Fruit fly (Drosophila melanogaster) whole organism, embryonic: ENCODE measurements around the gene Mbs.

ENCODE experiments used
- Atf-2 ChIP-seq: fragments of 200-800 bp; sonication (Bioruptor generic); optimal IDR thresholded peaks from 2 replicates; lab custom pipeline; 2016; ENCODE audit warnings: missing biosample characterization, missing genetic modification characterization
- CG1233 ChIP-seq: fragments of 200-800 bp; sonication (Bioruptor generic); optimal IDR thresholded peaks from 4 replicates; lab custom pipeline; 2018; ENCODE audit warnings: missing biosample characterization, mild to moderate bottlenecking, missing genetic modification characterization
- CG12769 ChIP-seq: fragments of 200-800 bp; sonication (Bioruptor generic); optimal IDR thresholded peaks from 2 replicates; lab custom pipeline; 2019; ENCODE audit warnings: missing biosample characterization, mild to moderate bottlenecking, missing genetic modification characterization, moderate library complexity
- CG17612 ChIP-seq: fragments of 200-800 bp; sonication (Bioruptor generic); IDR thresholded peaks from 2 replicates; pipeline ENCODE4 v1.3.6; 2022; ENCODE audit warnings: missing biosample characterization, missing genetic modification characterization
- CG2712 ChIP-seq: fragments of 200-800 bp; optimal IDR thresholded peaks from 3 replicates; lab custom pipeline; 2019; ENCODE audit warnings: missing biosample characterization, mild to moderate bottlenecking, missing genetic modification characterization, moderate library complexity
- CG2875 ChIP-seq: fragments of 200-800 bp; sonication (Bioruptor generic); optimal IDR thresholded peaks from 2 replicates; lab custom pipeline; 2017; ENCODE audit warnings: missing biosample characterization, mild to moderate bottlenecking, missing genetic modification characterization, missing genetic modification reagents
- CG32772 ChIP-seq: fragments of 200-800 bp; sonication (Bioruptor generic); IDR thresholded peaks from 2 replicates; pipeline ENCODE4 v1.3.6; 2022; ENCODE audit warnings: missing biosample characterization, missing genetic modification characterization
- CG33557 ChIP-seq: fragments of 200-800 bp; sonication (Bioruptor generic); optimal IDR thresholded peaks from 2 replicates; lab custom pipeline; 2019; ENCODE audit warnings: missing biosample characterization, mild to moderate bottlenecking, missing genetic modification characterization, moderate library complexity
- CG3407 ChIP-seq: fragments of 200-800 bp; sonication (Bioruptor generic); optimal IDR thresholded peaks from 2 replicates; lab custom pipeline; 2018; ENCODE audit warnings: missing biosample characterization, mild to moderate bottlenecking, missing genetic modification characterization
- CG3726 ChIP-seq: fragments of 200-800 bp; sonication (Bioruptor generic); IDR thresholded peaks from 3 replicates; pipeline ENCODE4, ENCODE4 v1.3.6; 2022; ENCODE audit warnings: missing biosample characterization, missing genetic modification characterization
- CG6272 ChIP-seq: fragments of 200-800 bp; sonication (Bioruptor generic); IDR thresholded peaks from 2 replicates; pipeline ENCODE4 v1.3.6; 2022; ENCODE audit warnings: missing biosample characterization, missing genetic modification characterization
- CG6689 ChIP-seq: fragments of 200-800 bp; sonication (Bioruptor generic); IDR thresholded peaks from 2 replicates; pipeline ENCODE4 v1.3.6; 2022; ENCODE audit warnings: missing biosample characterization, missing genetic modification characterization
- CG7357 ChIP-seq: fragments of 200-800 bp; sonication (Bioruptor generic); IDR thresholded peaks from 3 replicates; pipeline ENCODE4 v1.3.6; 2022; ENCODE audit warnings: missing biosample characterization, missing genetic modification characterization
- CG8924 ChIP-seq: fragments of 200-800 bp; optimal IDR thresholded peaks from 3 replicates; lab custom pipeline; 2019; ENCODE audit warnings: missing biosample characterization, mild to moderate bottlenecking, missing genetic modification characterization, moderate library complexity
- CG9817 ChIP-seq: fragments of 200-800 bp; sonication (Bioruptor generic); optimal IDR thresholded peaks from 2 replicates; lab custom pipeline; 2018; ENCODE audit warnings: missing biosample characterization, mild to moderate bottlenecking, missing genetic modification characterization, moderate library complexity
- Dad ChIP-seq: fragments of 200-800 bp; sonication (Bioruptor generic); optimal IDR thresholded peaks from 3 replicates; lab custom pipeline; 2016; ENCODE audit warnings: missing biosample characterization, missing genetic modification characterization
- Doc2 ChIP-seq: fragments of 200-800 bp; sonication (Bioruptor generic); IDR thresholded peaks from 2 replicates; pipeline ENCODE4 v1.3.6; 2022; ENCODE audit warnings: missing biosample characterization, missing genetic modification characterization
- H15 ChIP-seq: fragments of 200-800 bp; sonication (Bioruptor generic); IDR thresholded peaks from 3 replicates; pipeline ENCODE4 v1.3.6; 2022; ENCODE audit warnings: missing biosample characterization, missing genetic modification characterization
- HLHmδ ChIP-seq: fragments of 200-800 bp; sonication (Bioruptor generic); optimal IDR thresholded peaks from 2 replicates; lab custom pipeline; 2018; ENCODE audit warnings: missing biosample characterization, mild to moderate bottlenecking, missing genetic modification characterization, moderate library complexity
- Hr39 ChIP-seq: fragments of >200 bp; optimal IDR thresholded peaks from 2 replicates; lab custom pipeline; 2017
- Hr78 ChIP-seq, 2 experiments: fragments of 200-800 bp in 1 of 2; fragments of >200 bp in 1 of 2; sonication (Bioruptor generic) in 1 of 2; optimal IDR thresholded peaks; 2 replicates each; lab custom pipeline; 2017 to 2019; ENCODE audit warnings: missing biosample characterization in 2 of 2, missing genetic modification characterization in 2 of 2, mild to moderate bottlenecking in 1 of 2, moderate library complexity in 1 of 2
- Lhr ChIP-seq: fragments of 200-800 bp; sonication (Bioruptor generic); optimal IDR thresholded peaks from 3 replicates; lab custom pipeline; 2017; ENCODE audit warnings: mild to moderate bottlenecking, missing biosample characterization, missing genetic modification reagents, missing genetic modification characterization
- MESR4 ChIP-seq: fragments of 200-800 bp; sonication (Bioruptor generic); optimal IDR thresholded peaks from 2 replicates; lab custom pipeline; 2018; ENCODE audit warnings: missing biosample characterization, mild to moderate bottlenecking, missing genetic modification characterization, moderate library complexity
- MTF-1 ChIP-seq: fragments of 200-800 bp; sonication (Bioruptor generic); optimal IDR thresholded peaks from 2 replicates; lab custom pipeline; 2018; ENCODE audit warnings: missing biosample characterization, mild to moderate bottlenecking, missing genetic modification characterization, borderline replicate concordance
- Oli ChIP-seq: fragments of 200-800 bp; sonication (Bioruptor generic); optimal IDR thresholded peaks from 2 replicates; lab custom pipeline; 2018; ENCODE audit warnings: missing biosample characterization, mild to moderate bottlenecking, missing genetic modification characterization, moderate library complexity
- Poxn ChIP-seq: fragments of 200-800 bp; sonication (Bioruptor generic); IDR thresholded peaks from 2 replicates; pipeline ENCODE4 v1.3.6; 2022; ENCODE audit warnings: missing biosample characterization, missing genetic modification characterization
- Side ChIP-seq: fragments of 200-800 bp; sonication (Bioruptor generic); optimal IDR thresholded peaks from 2 replicates; lab custom pipeline; 2016; ENCODE audit warnings: missing biosample characterization, missing genetic modification characterization
- Taf1 ChIP-seq: fragments of 200-800 bp; sonication (Bioruptor generic); IDR thresholded peaks from 2 replicates; pipeline ENCODE4 v1.3.6; 2022; ENCODE audit warnings: missing biosample characterization, missing genetic modification characterization
- Usf ChIP-seq: fragments of 200-800 bp; sonication (Bioruptor generic); optimal IDR thresholded peaks from 2 replicates; lab custom pipeline; 2017; ENCODE audit warnings: missing genotype, missing biosample characterization, missing genetic modification characterization
- Xbp1 ChIP-seq: fragments of 200-800 bp; sonication (Bioruptor generic); optimal IDR thresholded peaks from 3 replicates; lab custom pipeline; 2016; ENCODE audit warnings: missing biosample characterization, mild to moderate bottlenecking, missing genetic modification characterization
- ab ChIP-seq: fragments of 200-800 bp; sonication (Bioruptor generic); optimal IDR thresholded peaks from 2 replicates; lab custom pipeline; 2016; ENCODE audit warnings: missing biosample characterization, missing genetic modification characterization
- btn ChIP-seq: fragments of 200-800 bp; sonication (Bioruptor generic); optimal IDR thresholded peaks from 2 replicates; lab custom pipeline; 2016; ENCODE audit warnings: missing biosample characterization, missing genetic modification characterization
- chinmo ChIP-seq: fragments of 200-800 bp; sonication (Bioruptor generic); IDR thresholded peaks from 4 replicates; pipeline ENCODE4 v1.3.6; 2022; ENCODE audit warnings: missing biosample characterization, missing genetic modification characterization; ENCODE audit not compliant: partially characterized antibody
- croc ChIP-seq: fragments of 200-800 bp; sonication (Bioruptor generic); conservative IDR thresholded peaks from 3 replicates; pipeline ENCODE4 v1.3.6; 2022; ENCODE audit warnings: missing biosample characterization, missing genetic modification characterization
- ewg ChIP-seq: fragments of 200-800 bp; sonication (Bioruptor generic); optimal IDR thresholded peaks from 3 replicates; lab custom pipeline; 2017; ENCODE audit warnings: mild to moderate bottlenecking, missing biosample characterization, missing genetic modification reagents, missing genetic modification characterization
- gem ChIP-seq: fragments of 200-800 bp; sonication (Bioruptor generic); optimal IDR thresholded peaks from 2 replicates; lab custom pipeline; 2019; ENCODE audit warnings: missing biosample characterization, mild to moderate bottlenecking, missing genetic modification characterization, moderate library complexity
- jigr1 ChIP-seq: fragments of 200-800 bp; sonication (Bioruptor generic); IDR thresholded peaks from 3 replicates; pipeline ENCODE4 v1.3.6; 2022; ENCODE audit warnings: missing biosample characterization, missing genetic modification characterization
- knrl ChIP-seq: fragments of 200-800 bp; sonication (Bioruptor generic); IDR thresholded peaks from 3 replicates; pipeline ENCODE4 v1.3.6; 2022; ENCODE audit warnings: missing biosample characterization, missing genetic modification characterization; ENCODE audit not compliant: partially characterized antibody
- maf-S ChIP-seq: fragments of 200-800 bp; sonication (Bioruptor generic); optimal IDR thresholded peaks from 2 replicates; lab custom pipeline; 2016; ENCODE audit warnings: missing biosample characterization, missing genetic modification characterization
- mirr ChIP-seq: fragments of 200-800 bp; sonication (Bioruptor generic); optimal IDR thresholded peaks from 3 replicates; lab custom pipeline; 2018; ENCODE audit warnings: missing biosample characterization, mild to moderate bottlenecking, missing genetic modification characterization
- nerfin-1 ChIP-seq: fragments of 200-800 bp; sonication (Bioruptor generic); optimal IDR thresholded peaks from 3 replicates; lab custom pipeline; 2019; ENCODE audit warnings: missing biosample characterization, mild to moderate bottlenecking, missing genetic modification characterization, moderate library complexity
- onecut ChIP-seq: fragments of 200-800 bp; sonication (Bioruptor generic); IDR thresholded peaks from 2 replicates; pipeline ENCODE4 v1.3.6; 2022; ENCODE audit warnings: missing biosample characterization, missing genetic modification characterization
- sc ChIP-seq, 3 experiments: fragments of >200 bp in 2 of 3; fragments of 200-800 bp in 1 of 3; sonication (Bioruptor generic) in 1 of 3; optimal IDR thresholded peaks; 2 replicates in 2 of 3; 3 replicates in 1 of 3; lab custom pipeline; 2017; ENCODE audit warnings: mild to moderate bottlenecking in 1 of 3, missing biosample characterization in 1 of 3, missing genetic modification characterization in 1 of 3, missing genetic modification reagents in 1 of 3
- sens-2 ChIP-seq: fragments of 200-800 bp; sonication (Bioruptor generic); IDR thresholded peaks from 2 replicates; pipeline ENCODE4 v1.3.6; 2022; ENCODE audit warnings: missing biosample characterization, missing genetic modification characterization
- sim ChIP-seq: fragments of 200-800 bp; sonication (Bioruptor generic); IDR thresholded peaks from 2 replicates; pipeline ENCODE4 v1.3.6; 2022; ENCODE audit warnings: missing biosample characterization, missing genetic modification characterization
- sug ChIP-seq: fragments of 200-800 bp; optimal IDR thresholded peaks from 2 replicates; lab custom pipeline; 2019; ENCODE audit warnings: missing biosample characterization, mild to moderate bottlenecking, missing genetic modification characterization, moderate library complexity
- tna ChIP-seq: fragments of 200-800 bp; sonication (Bioruptor generic); IDR thresholded peaks from 2 replicates; pipeline ENCODE4 v1.3.6; 2022; ENCODE audit warnings: missing biosample characterization, missing genetic modification characterization; ENCODE audit not compliant: partially characterized antibody
- unc-4 ChIP-seq: fragments of 200-800 bp; sonication (Bioruptor generic); IDR thresholded peaks from 2 replicates; pipeline ENCODE4 v1.3.6; 2022; ENCODE audit warnings: missing biosample characterization, missing genetic modification characterization; ENCODE audit not compliant: partially characterized antibody
- usp ChIP-seq: fragments of >200 bp; optimal IDR thresholded peaks from 2 replicates; lab custom pipeline; 2017; ENCODE audit warnings: missing biosample characterization, missing genetic modification characterization
- z ChIP-seq: fragments of 200-800 bp; sonication (Bioruptor generic); IDR thresholded peaks from 3 replicates; pipeline ENCODE4 v1.3.6; 2022; ENCODE audit warnings: missing biosample characterization, missing genetic modification characterization

The Mbs gene

dm6 chr3L:16046387-16047066 is 5.2 kb upstream of the Mbs start (continued):
- TF ChIP-seq CG6272 (GFP tag; lab: Robert Waterston, UW) (no peak), gem (tag; lab: Kevin White, UChicago) (no peak), sim (GFP tag; lab: Robert Waterston, UW) (no peak), CG17612 (GFP tag; lab: Robert Waterston, UW) (no peak), CG1233 (GFP tag; lab: Kevin White, UChicago) (no peak), tna (no peak), sc (optimal IDR thresholded peaks at IDR 0.05; lab: Kevin White, UChicago) (no peak), sc (GFP tag; optimal IDR thresholded peaks at IDR 0.05; lab: Kevin White, UChicago) (no peak), ab (no peak), Oli (tag; lab: Kevin White, UChicago) (no peak), maf-S (GFP tag; lab: Kevin White, UChicago) (no peak), CG8924 (tag; lab: Kevin White, UChicago) (peak; percentile 89), Doc2 (GFP tag; lab: Robert Waterston, UW) (no peak), CG7357 (no peak), sug (tag; lab: Kevin White, UChicago) (peak; percentile 56), mirr (GFP tag; lab: Kevin White, UChicago) (peak; percentile 85), Usf (GFP tag; lab: Kevin White, UChicago) (no peak), croc (GFP tag; lab: Robert Waterston, UW) (no peak), knrl (GFP tag; lab: Robert Waterston, UW) (no peak; the same call in 2 of the 3 replicates), ewg (GFP tag; lab: Kevin White, UChicago) (no peak), sens-2 (GFP tag; lab: Robert Waterston, UW) (no peak), CG32772 (peak; percentile 6; the same call in 1 of the 2 replicates), jigr1 (GFP tag; lab: Robert Waterston, UW) (no peak), CG2875 (GFP tag; lab: Kevin White, UChicago) (peak; percentile 5), CG12769 (tag; lab: Kevin White, UChicago) (peak; percentile 78), Hr39 (no peak), H15 (no peak), usp (GFP tag; lab: Kevin White, UChicago) (no peak), unc-4 (no peak), chinmo (GFP tag; lab: Robert Waterston, UW) (peak; percentile 94), CG2712 (tag; lab: Kevin White, UChicago) (peak; percentile 8), Atf-2 (GFP tag; lab: Kevin White, UChicago) (no peak), onecut (GFP tag; lab: Robert Waterston, UW) (peak; percentile 67), Dad (no peak), Poxn (GFP tag; lab: Robert Waterston, UW) (no peak), HLHmδ (GFP tag; lab: Kevin White, UChicago) (peak; percentile 2), MTF-1 (GFP tag; lab: Kevin White, UChicago) (peak; percentile 55), MESR4 (GFP tag; lab: Kevin White, UChicago) (peak; percentile 57), Side (GFP tag; lab: Kevin White, UChicago) (no peak), btn (GFP tag; lab: Kevin White, UChicago) (no peak), Taf1 (GFP tag; lab: Robert Waterston, UW) (no peak), CG3407 (GFP tag; lab: Kevin White, UChicago) (no peak), Hr78 (GFP tag; optimal IDR thresholded peaks at IDR 0.05; lab: Kevin White, UChicago) (no peak), Xbp1 (peak; percentile 5), Lhr (GFP tag; lab: Kevin White, UChicago) (no peak), z (GFP tag; lab: Robert Waterston, UW) (peak; percentile 61; the same call in 2 of the 3 replicates), CG9817 (no peak), CG33557 (GFP tag; lab: Kevin White, UChicago) (no peak), nerfin-1 (tag; lab: Kevin White, UChicago) (no peak), CG3726 (GFP tag; lab: Robert Waterston, UW) (no peak), CG6689 (GFP tag; lab: Robert Waterston, UW) (no peak)
